Fruit fly (Drosophila melanogaster) whole organism, embryonic: Measurements from ENCODE around the gene CG4957.

Experiments used
- B-H1 ChIP-seq: fragments of 200-800 bp; sonication (Bioruptor generic); IDR thresholded peaks from 3 replicates; pipeline ENCODE4 v1.3.6; 2022; ENCODE audit warnings: missing biosample characterization, missing genetic modification characterization
- CG10267 ChIP-seq: fragments of 200-800 bp; sonication (Bioruptor generic); optimal IDR thresholded peaks from 2 replicates; lab custom pipeline; 2018; ENCODE audit warnings: missing biosample characterization, mild to moderate bottlenecking, missing genetic modification characterization, moderate library complexity
- CG11456 ChIP-seq: fragments of 200-800 bp; sonication (Bioruptor generic); IDR thresholded peaks from 3 replicates; pipeline ENCODE4 v1.3.6; 2022; ENCODE audit warnings: missing biosample characterization, missing genetic modification characterization
- CG12299 ChIP-seq: fragments of 200-800 bp; sonication (Bioruptor generic); optimal IDR thresholded peaks from 2 replicates; lab custom pipeline; 2018; ENCODE audit warnings: missing biosample characterization, mild to moderate bottlenecking, missing genetic modification characterization
- CG12391 ChIP-seq: fragments of 200-800 bp; sonication (Bioruptor generic); optimal IDR thresholded peaks from 3 replicates; lab custom pipeline; 2018; ENCODE audit warnings: missing biosample characterization, mild to moderate bottlenecking, missing genetic modification characterization, moderate library complexity
- CG13287 ChIP-seq: fragments of 200-800 bp; sonication (Bioruptor generic); IDR thresholded peaks from 2 replicates; pipeline ENCODE4 v1.3.6; 2022; ENCODE audit warnings: missing biosample characterization, missing genetic modification characterization; ENCODE audit not compliant: partially characterized antibody
- CG13894 ChIP-seq: fragments of 200-800 bp; sonication (Bioruptor generic); optimal IDR thresholded peaks from 3 replicates; lab custom pipeline; 2018; ENCODE audit warnings: missing biosample characterization, mild to moderate bottlenecking, missing genetic modification characterization, moderate library complexity
- CG14050 ChIP-seq: fragments of 200-800 bp; sonication (Bioruptor generic); IDR thresholded peaks from 3 replicates; pipeline ENCODE4 v1.3.6; 2022; ENCODE audit warnings: missing biosample characterization, missing genetic modification characterization
- CG15514 ChIP-seq: fragments of 200-800 bp; sonication (Bioruptor generic); optimal IDR thresholded peaks from 3 replicates; lab custom pipeline; 2017; ENCODE audit warnings: missing biosample characterization, missing genetic modification characterization, mild to moderate bottlenecking, moderate library complexity, missing genetic modification reagents
- CG1602 ChIP-seq: fragments of 200-800 bp; sonication (Bioruptor generic); optimal IDR thresholded peaks from 3 replicates; lab custom pipeline; 2016; ENCODE audit warnings: missing biosample characterization, missing genetic modification characterization
- CG17361 ChIP-seq: fragments of 200-800 bp; sonication (Bioruptor generic); IDR thresholded peaks from 3 replicates; pipeline ENCODE4 v1.3.6; 2022; ENCODE audit warnings: missing biosample characterization, missing genetic modification characterization
- CG17385 ChIP-seq: fragments of 200-800 bp; sonication (Bioruptor generic); optimal IDR thresholded peaks from 3 replicates; lab custom pipeline; 2018; ENCODE audit warnings: missing biosample characterization, mild to moderate bottlenecking, missing genetic modification characterization
- CG32767 ChIP-seq: fragments of 200-800 bp; sonication (Bioruptor generic); IDR thresholded peaks from 2 replicates; pipeline ENCODE4 v1.3.6; 2022; ENCODE audit warnings: missing biosample characterization, missing genetic modification characterization
- CG4404 ChIP-seq: fragments of 200-800 bp; sonication (Bioruptor generic); IDR thresholded peaks from 2 replicates; pipeline ENCODE4 v1.3.6; 2022; ENCODE audit warnings: missing biosample characterization, missing genetic modification characterization
- CG4424 ChIP-seq: fragments of 200-800 bp; sonication (Bioruptor generic); optimal IDR thresholded peaks from 3 replicates; lab custom pipeline; 2016; ENCODE audit warnings: missing biosample characterization, missing genetic modification characterization
- CG4617 ChIP-seq: fragments of 200-800 bp; sonication (Bioruptor generic); optimal IDR thresholded peaks from 3 replicates; lab custom pipeline; 2016; ENCODE audit warnings: missing biosample characterization, missing genetic modification characterization, borderline replicate concordance
- CG5953 ChIP-seq: fragments of 200-800 bp; sonication (Bioruptor generic); IDR thresholded peaks from 2 replicates; pipeline ENCODE4 v1.3.6; 2022; ENCODE audit warnings: missing biosample characterization, missing genetic modification characterization
- CG6654 ChIP-seq: fragments of 200-800 bp; sonication (Bioruptor generic); optimal IDR thresholded peaks from 2 replicates; lab custom pipeline; 2017; ENCODE audit warnings: missing biosample characterization, mild to moderate bottlenecking, missing genetic modification characterization
- CG6689 ChIP-seq: fragments of 200-800 bp; sonication (Bioruptor generic); IDR thresholded peaks from 2 replicates; pipeline ENCODE4 v1.3.6; 2022; ENCODE audit warnings: missing biosample characterization, missing genetic modification characterization
- CG6791 ChIP-seq: fragments of 200-800 bp; sonication (Bioruptor generic); IDR thresholded peaks from 3 replicates; pipeline ENCODE4 v1.3.6; 2022; ENCODE audit warnings: missing biosample characterization, missing genetic modification characterization; ENCODE audit not compliant: partially characterized antibody
- CG8765 ChIP-seq: fragments of 200-800 bp; sonication (Bioruptor generic); IDR thresholded peaks from 2 replicates; pipeline ENCODE4 v1.3.6; 2022; ENCODE audit warnings: missing biosample characterization, missing genetic modification characterization
- CG9609 ChIP-seq: fragments of 200-800 bp; sonication (Bioruptor generic); optimal IDR thresholded peaks from 3 replicates; lab custom pipeline; 2016; ENCODE audit warnings: missing biosample characterization, missing genetic modification characterization
- Chrac-16 ChIP-seq: fragments of 200-800 bp; sonication (Bioruptor generic); optimal IDR thresholded peaks from 3 replicates; lab custom pipeline; 2016; ENCODE audit warnings: missing biosample characterization, missing genetic modification characterization
- H15 ChIP-seq: fragments of 200-800 bp; sonication (Bioruptor generic); IDR thresholded peaks from 3 replicates; pipeline ENCODE4 v1.3.6; 2022; ENCODE audit warnings: missing biosample characterization, missing genetic modification characterization
- Hmx ChIP-seq: fragments of 200-800 bp; sonication (Bioruptor generic); optimal IDR thresholded peaks from 2 replicates; lab custom pipeline; 2016; ENCODE audit warnings: missing biosample characterization, missing genetic modification characterization
- Lhr ChIP-seq: fragments of 200-800 bp; sonication (Bioruptor generic); optimal IDR thresholded peaks from 3 replicates; lab custom pipeline; 2017; ENCODE audit warnings: mild to moderate bottlenecking, missing biosample characterization, missing genetic modification reagents, missing genetic modification characterization
- MTF-1 ChIP-seq: fragments of 200-800 bp; sonication (Bioruptor generic); optimal IDR thresholded peaks from 2 replicates; lab custom pipeline; 2018; ENCODE audit warnings: missing biosample characterization, mild to moderate bottlenecking, missing genetic modification characterization, borderline replicate concordance
- Nf-YC ChIP-seq: fragments of 200-800 bp; optimal IDR thresholded peaks from 3 replicates; lab custom pipeline; 2019; ENCODE audit warnings: missing biosample characterization, mild to moderate bottlenecking, missing genetic modification characterization, moderate library complexity
- Rx ChIP-seq: fragments of 200-800 bp; sonication (Bioruptor generic); IDR thresholded peaks from 2 replicates; pipeline ENCODE4 v1.3.6; 2022; ENCODE audit warnings: missing biosample characterization, missing genetic modification characterization
- Sry-δ ChIP-seq: fragments of 200-800 bp; sonication (Bioruptor generic); optimal IDR thresholded peaks from 2 replicates; lab custom pipeline; 2016; ENCODE audit warnings: missing biosample characterization, missing genetic modification characterization
- ac ChIP-seq: fragments of 200-800 bp; sonication (Bioruptor generic); optimal IDR thresholded peaks from 3 replicates; lab custom pipeline; 2017; ENCODE audit warnings: missing biosample characterization, mild to moderate bottlenecking, missing genetic modification characterization
- aop ChIP-seq: fragments of 200-800 bp; sonication (Bioruptor generic); IDR thresholded peaks from 2 replicates; pipeline ENCODE4 v1.3.6; 2022; ENCODE audit warnings: missing biosample characterization, missing genetic modification characterization
- bowl ChIP-seq: fragments of 200-800 bp; sonication (Bioruptor generic); IDR thresholded peaks from 2 replicates; pipeline ENCODE4 v1.3.6; 2022; ENCODE audit warnings: missing biosample characterization, missing genetic modification characterization
- br ChIP-seq: fragments of >200 bp; optimal IDR thresholded peaks from 2 replicates; lab custom pipeline; 2017
- eve ChIP-seq, 2 experiments: fragments of >200 bp; optimal IDR thresholded peaks; 2 replicates each; lab custom pipeline; 2017; ENCODE audit warnings: missing biosample characterization in 2 of 2, missing genetic modification characterization in 2 of 2
- fd96Cb ChIP-seq: fragments of 200-800 bp; sonication (Bioruptor generic); optimal IDR thresholded peaks from 2 replicates; lab custom pipeline; 2018; ENCODE audit warnings: missing biosample characterization, mild to moderate bottlenecking, missing genetic modification characterization, moderate library complexity
- gsb-n ChIP-seq: fragments of 200-800 bp; sonication (Bioruptor generic); optimal IDR thresholded peaks from 3 replicates; lab custom pipeline; 2018; ENCODE audit warnings: missing biosample characterization, mild to moderate bottlenecking, missing genetic modification characterization
- jigr1 ChIP-seq: fragments of 200-800 bp; sonication (Bioruptor generic); IDR thresholded peaks from 3 replicates; pipeline ENCODE4 v1.3.6; 2022; ENCODE audit warnings: missing biosample characterization, missing genetic modification characterization
- lov ChIP-seq, 2 experiments: fragments of 200-800 bp in 1 of 2; fragments of >200 bp in 1 of 2; sonication (Bioruptor generic) in 1 of 2; IDR thresholded peaks in 1 of 2; optimal IDR thresholded peaks in 1 of 2; 2 replicates in 1 of 2; 3 replicates in 1 of 2; pipeline versions ENCODE4 v1.3.6 to Lab custom; 2017 to 2022; ENCODE audit warnings: missing biosample characterization in 1 of 2, missing genetic modification characterization in 1 of 2
- nmo ChIP-seq: fragments of 200-800 bp; sonication (Bioruptor generic); optimal IDR thresholded peaks from 2 replicates; lab custom pipeline; 2018; ENCODE audit warnings: missing biosample characterization, mild to moderate bottlenecking, missing genetic modification characterization, moderate library complexity
- onecut ChIP-seq: fragments of 200-800 bp; sonication (Bioruptor generic); IDR thresholded peaks from 2 replicates; pipeline ENCODE4 v1.3.6; 2022; ENCODE audit warnings: missing biosample characterization, missing genetic modification characterization
- psq ChIP-seq: fragments of 200-800 bp; sonication (Bioruptor generic); optimal IDR thresholded peaks from 2 replicates; lab custom pipeline; 2017; ENCODE audit warnings: missing biosample characterization, missing genetic modification characterization
- pum ChIP-seq: fragments of 200-800 bp; sonication (Bioruptor generic); optimal IDR thresholded peaks from 2 replicates; lab custom pipeline; 2016; ENCODE audit warnings: missing biosample characterization, missing genetic modification characterization
- slp2 ChIP-seq: fragments of 200-800 bp; sonication (Bioruptor generic); optimal IDR thresholded peaks from 2 replicates; lab custom pipeline; 2016; ENCODE audit warnings: missing biosample characterization, missing genetic modification characterization
- unpg ChIP-seq: fragments of 200-800 bp; sonication (Bioruptor generic); optimal IDR thresholded peaks from 3 replicates; lab custom pipeline; 2018; ENCODE audit warnings: missing biosample characterization, mild to moderate bottlenecking, missing genetic modification characterization, moderate library complexity
- vnd ChIP-seq: fragments of 200-800 bp; sonication (Bioruptor generic); IDR thresholded peaks from 3 replicates; pipeline ENCODE4 v1.3.6; 2022; ENCODE audit warnings: missing biosample characterization, missing genetic modification characterization; ENCODE audit not compliant: partially characterized antibody
- wek ChIP-seq: fragments of 200-800 bp; sonication (Bioruptor generic); optimal IDR thresholded peaks from 3 replicates; lab custom pipeline; 2018; ENCODE audit warnings: missing biosample characterization, mild to moderate bottlenecking, missing genetic modification characterization, moderate library complexity
- zf30C ChIP-seq: fragments of 200-800 bp; sonication (Bioruptor generic); optimal IDR thresholded peaks from 3 replicates; lab custom pipeline; 2018; ENCODE audit warnings: missing biosample characterization, mild to moderate bottlenecking, missing genetic modification characterization
- zfh1 ChIP-seq: fragments of 200-800 bp; sonication (Bioruptor generic); IDR thresholded peaks from 3 replicates; pipeline ENCODE4 v1.3.6; 2022; ENCODE audit warnings: missing biosample characterization, missing genetic modification characterization

CG4957 gene

dm6 chr2L:10260750-10261493, 7.8 kb upstream of the CG4957 start, which contains the start of gene Pten (continued):
- no peak for TF ChIP-seq CG4404 (GFP tag; lab: Robert Waterston, UW)
- peak; percentile 16 for TF ChIP-seq CG9609
- TF ChIP-seq CG5953: no peak
- TF ChIP-seq CG4424 (GFP tag; lab: Kevin White, UChicago): peak; percentile 82
- no peak; the same call in 1 of the 2 replicates for TF ChIP-seq onecut (GFP tag; lab: Robert Waterston, UW)
- no peak for TF ChIP-seq zf30C
- no peak for TF ChIP-seq bowl (GFP tag; lab: Robert Waterston, UW)
- TF ChIP-seq pum (GFP tag; lab: Kevin White, UChicago): peak; percentile 60
- peak; percentile 66 for TF ChIP-seq slp2 (GFP tag; lab: Kevin White, UChicago)
- TF ChIP-seq br (lab: Kevin White, UChicago): no peak
- no peak for TF ChIP-seq H15 (GFP tag; lab: Robert Waterston, UW)
- peak; percentile 93 for TF ChIP-seq CG6791 (GFP tag; lab: Robert Waterston, UW)
- TF ChIP-seq CG8765 (GFP tag; lab: Robert Waterston, UW): no peak
- no peak for TF ChIP-seq MTF-1 (GFP tag; lab: Kevin White, UChicago)
- TF ChIP-seq unpg (GFP tag; lab: Kevin White, UChicago): peak; percentile 41
- TF ChIP-seq CG15514 (GFP tag; lab: Kevin White, UChicago): no peak
- TF ChIP-seq CG12299: peak; percentile 53
- TF ChIP-seq CG13894 (tag; lab: Kevin White, UChicago): no peak
- TF ChIP-seq CG32767 (GFP tag; lab: Robert Waterston, UW): peak; percentile 78
- peak; percentile 70 for TF ChIP-seq CG4617 (GFP tag; lab: Kevin White, UChicago)
- peak; percentile 64 for TF ChIP-seq CG1602
- peak; percentile 58; the same call in 2 of the 3 replicates for TF ChIP-seq B-H1 (GFP tag; lab: Robert Waterston, UW)
- TF ChIP-seq gsb-n (tag; lab: Kevin White, UChicago): no peak
- peak; percentile 54 for TF ChIP-seq Nf-YC
- peak; percentile 33 for TF ChIP-seq psq (GFP tag; lab: Kevin White, UChicago)
- peak in 1 of 2 experiments; percentile 8 for TF ChIP-seq eve (GFP tag; optimal IDR thresholded peaks at IDR 0.05; lab: Kevin White, UChicago)
- TF ChIP-seq CG11456: no peak
- peak; percentile 79 for TF ChIP-seq Sry-δ (GFP tag; lab: Kevin White, UChicago)
- TF ChIP-seq aop (GFP tag; lab: Robert Waterston, UW): no peak
- TF ChIP-seq Hmx: peak; percentile 41
- TF ChIP-seq nmo: peak; percentile 88
- TF ChIP-seq Lhr (GFP tag; lab: Kevin White, UChicago): peak; percentile 39
- TF ChIP-seq CG6654 (GFP tag; lab: Kevin White, UChicago): no peak
- peak; percentile 89; the same call in 2 of the 3 replicates for TF ChIP-seq CG17361
- TF ChIP-seq vnd (GFP tag; lab: Robert Waterston, UW): peak; percentile 85
- TF ChIP-seq CG6689: peak; percentile 75
- TF ChIP-seq CG10267 (tag; lab: Kevin White, UChicago): peak; percentile 76
- TF ChIP-seq lov (optimal IDR thresholded peaks at IDR 0.05; lab: Kevin White, UChicago): no peak
- no peak for TF ChIP-seq lov (GFP tag; IDR thresholded peaks at IDR 0.05; lab: Robert Waterston, UW)
- TF ChIP-seq fd96Cb (tag; lab: Kevin White, UChicago): peak; percentile 80
- peak; percentile 58; the same call in 2 of the 3 replicates for TF ChIP-seq zfh1 (GFP tag; lab: Robert Waterston, UW)
- TF ChIP-seq jigr1 (GFP tag; lab: Robert Waterston, UW): peak; percentile 88; the same call in 1 of the 3 replicates
- peak; percentile 44 for TF ChIP-seq CG17385
- TF ChIP-seq CG12391: peak; percentile 75
- TF ChIP-seq CG13287: peak; percentile 84
- TF ChIP-seq Rx (GFP tag; lab: Robert Waterston, UW): no peak
- peak; percentile 68 for TF ChIP-seq Chrac-16 (GFP tag; lab: Kevin White, UChicago)
- no peak for TF ChIP-seq ac (GFP tag; lab: Kevin White, UChicago)
- peak; percentile 68 for TF ChIP-seq wek (GFP tag; lab: Kevin White, UChicago)
- peak; percentile 43; the same call in 2 of the 3 replicates for TF ChIP-seq CG14050 (GFP tag; lab: Robert Waterston, UW)
